Fruit fly (Drosophila melanogaster): ENCODE data around the gene CG17129.

The CG17129 gene

dm6 chr3L:629353-629915 lies 50.7 kb downstream of the CG17129 start (continued):
- TF ChIP-seq CG18476 (GFP tag; optimal IDR thresholded peaks at IDR 0.05) (no peak), CG3065 (GFP tag; optimal IDR thresholded peaks at IDR 0.05) (no peak), Scr (GFP tag; IDR thresholded peaks at IDR 0.05; ENCODE audit: partially characterized antibody) (no peak), CG8089 (GFP tag; optimal IDR thresholded peaks at IDR 0.05) (no peak), corto (GFP tag; optimal IDR thresholded peaks at IDR 0.05) (no peak), CG8944 (GFP tag; optimal IDR thresholded peaks at IDR 0.05) (no peak), CG6689 (GFP tag; IDR thresholded peaks at IDR 0.05) (no peak), CG10147 (GFP tag; optimal IDR thresholded peaks at IDR 0.05) (no peak), CG2129 (GFP tag; IDR thresholded peaks at IDR 0.05; ENCODE audit: partially characterized antibody) (no peak), Pdp1 (GFP tag; optimal IDR thresholded peaks at IDR 0.05) (peak in 1 of 2 experiments; percentile 99), CG13624 (GFP tag; optimal IDR thresholded peaks at IDR 0.05) (peak; percentile 35), CG15073 (GFP tag; optimal IDR thresholded peaks at IDR 0.05) (no peak), Hmr (GFP tag; optimal IDR thresholded peaks at IDR 0.05) (peak; percentile 52), lilli (GFP tag; optimal IDR thresholded peaks at IDR 0.05) (no peak), Dip2 (GFP tag; IDR thresholded peaks at IDR 0.05) (no peak), row (GFP tag; IDR thresholded peaks at IDR 0.05) (no peak; the same call in 2 of the 3 replicates), CG8388 (GFP tag; optimal IDR thresholded peaks at IDR 0.05) (no peak), trem (tag; optimal IDR thresholded peaks at IDR 0.05) (no peak), tx (GFP tag; optimal IDR thresholded peaks at IDR 0.05) (peak; percentile 28), Poxn (GFP tag; IDR thresholded peaks at IDR 0.05) (no peak), CG11723 (GFP tag; optimal IDR thresholded peaks at IDR 0.05) (no peak), ken (GFP tag; IDR thresholded peaks at IDR 0.05) (no peak), peb (GFP tag; IDR thresholded peaks at IDR 0.05) (no peak; the same call in 1 of the 2 replicates), fd96Cb (tag; optimal IDR thresholded peaks at IDR 0.05) (no peak), CG7372 (GFP tag; IDR thresholded peaks at IDR 0.05) (no peak), CG7556 (GFP tag; optimal IDR thresholded peaks at IDR 0.05) (no peak), CG12299 (tag; optimal IDR thresholded peaks at IDR 0.05) (no peak), CG4404 (GFP tag; IDR thresholded peaks at IDR 0.05) (no peak), tup (GFP tag; optimal IDR thresholded peaks at IDR 0.05) (no peak), CG17912 (GFP tag; optimal IDR thresholded peaks at IDR 0.05) (no peak), CG9876 (GFP tag; optimal IDR thresholded peaks at IDR 0.05) (no peak), ems (GFP tag; optimal IDR thresholded peaks at IDR 0.05) (no peak), CG12155 (GFP tag; optimal IDR thresholded peaks at IDR 0.05) (no peak), CG14050 (GFP tag; IDR thresholded peaks at IDR 0.05) (no peak), CG34422 (GFP tag; IDR thresholded peaks at IDR 0.05) (no peak), CG16815 (GFP tag; optimal IDR thresholded peaks at IDR 0.05) (no peak), vvl (GFP tag; IDR thresholded peaks at IDR 0.05) (no peak), CG42726 (GFP tag; IDR thresholded peaks at IDR 0.05; ENCODE audit: partially characterized antibody) (no peak), hkb (optimal IDR thresholded peaks at IDR 0.05) (no peak), hkb (GFP tag; IDR thresholded peaks at IDR 0.05) (peak; percentile 47; the same call in 1 of the 2 replicates), exex (tag; optimal IDR thresholded peaks at IDR 0.05) (peak; percentile 9), kni (GFP tag; optimal IDR thresholded peaks at IDR 0.05) (peak; percentile 81), CG4730 (GFP tag; IDR thresholded peaks at IDR 0.05) (0 out of 2 replicates have a peak, but pooled peaks have one; percentile 12), Hr51 (GFP tag; optimal IDR thresholded peaks at IDR 0.05) (no peak), tin (GFP tag; optimal IDR thresholded peaks at IDR 0.05) (no peak), otp (GFP tag; IDR thresholded peaks at IDR 0.05) (0 out of 3 replicates have a peak, but pooled peaks have one; percentile 36), Dp (GFP tag; optimal IDR thresholded peaks at IDR 0.05) (no peak), CG14965 (GFP tag; optimal IDR thresholded peaks at IDR 0.05; ENCODE audit: borderline replicate concordance) (no peak), Dek (tag; optimal IDR thresholded peaks at IDR 0.05) (peak; percentile 1), sd (tag; optimal IDR thresholded peaks at IDR 0.05) (peak; percentile 81)
